Fruit fly (Drosophila melanogaster) whole organism, prepupa: ENCODE data around the gene TfIIA-S.

Experiments
- Blimp-1 ChIP-seq: fragments of 200-800 bp; sonication (Bioruptor generic); optimal IDR thresholded peaks from 3 replicates; lab custom pipeline; 2017; ENCODE audit warnings: missing biosample characterization, missing genetic modification characterization, mild to moderate bottlenecking, moderate library complexity, missing genetic modification reagents
- CG10631 ChIP-seq: fragments of 200-800 bp; sonication (Bioruptor generic); optimal IDR thresholded peaks from 2 replicates; lab custom pipeline; 2016; ENCODE audit warnings: missing biosample characterization, missing genetic modification characterization
- CG10669 ChIP-seq: fragments of 200-800 bp; sonication (Bioruptor generic); optimal IDR thresholded peaks from 3 replicates; lab custom pipeline; 2018; ENCODE audit warnings: missing biosample characterization, mild to moderate bottlenecking, missing genetic modification characterization, moderate library complexity
- CG11294 ChIP-seq: fragments of 200-800 bp; sonication (Bioruptor generic); IDR thresholded peaks from 2 replicates; pipeline ENCODE4 v1.3.6; 2022; ENCODE audit warnings: missing biosample characterization, missing genetic modification characterization
- CG11762 ChIP-seq: fragments of 200-800 bp; sonication (Bioruptor generic); optimal IDR thresholded peaks from 3 replicates; lab custom pipeline; 2016; ENCODE audit warnings: missing biosample characterization, missing genetic modification characterization; ENCODE audit not compliant: insufficient read depth
- CG11902 ChIP-seq: fragments of 200-800 bp; sonication (Bioruptor generic); optimal IDR thresholded peaks from 3 replicates; lab custom pipeline; 2016; ENCODE audit warnings: missing biosample characterization, missing genetic modification characterization
- CG15336 ChIP-seq: fragments of 200-800 bp; sonication (Bioruptor generic); IDR thresholded peaks from 2 replicates; pipeline ENCODE4 v1.3.6; 2022; ENCODE audit warnings: missing biosample characterization, missing genetic modification characterization
- CG1621 ChIP-seq: fragments of 200-800 bp; sonication (Bioruptor generic); optimal IDR thresholded peaks from 3 replicates; lab custom pipeline; 2018; ENCODE audit warnings: missing biosample characterization, mild to moderate bottlenecking, missing genetic modification characterization
- CG3032 ChIP-seq: fragments of 200-800 bp; optimal IDR thresholded peaks from 2 replicates; lab custom pipeline; 2019; ENCODE audit warnings: missing biosample characterization, mild to moderate bottlenecking, missing genetic modification characterization, moderate library complexity
- CG31627 ChIP-seq: fragments of 200-800 bp; sonication (Bioruptor generic); optimal IDR thresholded peaks from 3 replicates; lab custom pipeline; 2016; ENCODE audit warnings: missing biosample characterization, missing genetic modification characterization
- CG32006 ChIP-seq: fragments of 200-800 bp; sonication (Bioruptor generic); optimal IDR thresholded peaks from 3 replicates; lab custom pipeline; 2017; ENCODE audit warnings: missing biosample characterization, mild to moderate bottlenecking, missing genetic modification characterization
- CG34406 ChIP-seq: fragments of 200-800 bp; sonication (Bioruptor generic); optimal IDR thresholded peaks from 3 replicates; lab custom pipeline; 2016; ENCODE audit warnings: missing biosample characterization, missing genetic modification characterization
- CG3919 ChIP-seq: fragments of 200-800 bp; sonication (Bioruptor generic); optimal IDR thresholded peaks from 3 replicates; lab custom pipeline; 2016; ENCODE audit warnings: missing biosample characterization, missing genetic modification characterization
- CG4318 ChIP-seq: fragments of 200-800 bp; sonication (Bioruptor generic); optimal IDR thresholded peaks from 3 replicates; lab custom pipeline; 2017; ENCODE audit warnings: missing biosample characterization, mild to moderate bottlenecking, missing genetic modification characterization
- CG6276 ChIP-seq: fragments of 200-800 bp; sonication (Bioruptor generic); optimal IDR thresholded peaks from 2 replicates; lab custom pipeline; 2017; ENCODE audit warnings: missing biosample characterization, mild to moderate bottlenecking, missing genetic modification characterization
- CG6792 ChIP-seq: fragments of 200-800 bp; sonication (Bioruptor generic); optimal IDR thresholded peaks from 3 replicates; lab custom pipeline; 2016; ENCODE audit warnings: missing biosample characterization, missing genetic modification characterization
- CG6808 ChIP-seq: fragments of 200-800 bp; sonication (Bioruptor generic); optimal IDR thresholded peaks from 3 replicates; lab custom pipeline; 2017; ENCODE audit warnings: missing biosample characterization, missing genetic modification characterization, mild to moderate bottlenecking, moderate library complexity, missing genetic modification reagents
- CG6854 ChIP-seq: fragments of 200-800 bp; sonication (Bioruptor generic); optimal IDR thresholded peaks from 2 replicates; lab custom pipeline; 2017; ENCODE audit warnings: missing biosample characterization, mild to moderate bottlenecking, missing genetic modification characterization
- CG7368 ChIP-seq: fragments of 200-800 bp; sonication (Bioruptor generic); optimal IDR thresholded peaks from 3 replicates; lab custom pipeline; 2016; ENCODE audit warnings: missing biosample characterization, missing genetic modification characterization
- CG8319 ChIP-seq: fragments of 200-800 bp; sonication (Bioruptor generic); optimal IDR thresholded peaks from 3 replicates; lab custom pipeline; 2016; ENCODE audit warnings: missing biosample characterization, missing genetic modification characterization
- CG8632 ChIP-seq: fragments of 200-800 bp; sonication (Bioruptor generic); optimal IDR thresholded peaks from 3 replicates; lab custom pipeline; 2016; ENCODE audit warnings: missing biosample characterization, missing genetic modification characterization
- CG9139 ChIP-seq: fragments of 200-800 bp; sonication (Bioruptor generic); optimal IDR thresholded peaks from 3 replicates; lab custom pipeline; 2017; ENCODE audit warnings: missing biosample characterization, mild to moderate bottlenecking, missing genetic modification characterization
- Eip75B ChIP-seq: fragments of 200-800 bp; sonication (Bioruptor generic); optimal IDR thresholded peaks from 3 replicates; lab custom pipeline; 2016; ENCODE audit warnings: missing biosample characterization, missing genetic modification characterization
- Eip78C ChIP-seq: fragments of 200-800 bp; sonication (Bioruptor generic); peaks from one replicate; lab custom pipeline; 2016; ENCODE audit warnings: missing biosample characterization, missing genetic modification characterization
- Eip93F ChIP-seq: fragments of 200-800 bp; sonication (Bioruptor generic); optimal IDR thresholded peaks from 2 replicates; lab custom pipeline; 2016; ENCODE audit warnings: missing biosample characterization, mild to moderate bottlenecking, missing genetic modification characterization
- Ets21C ChIP-seq: fragments of 200-800 bp; sonication (Bioruptor generic); optimal IDR thresholded peaks from 3 replicates; lab custom pipeline; 2016; ENCODE audit warnings: missing biosample characterization, missing genetic modification characterization
- Ets96B ChIP-seq: fragments of 200-800 bp; optimal IDR thresholded peaks from 2 replicates; lab custom pipeline; 2019; ENCODE audit warnings: missing biosample characterization, mild to moderate bottlenecking, missing genetic modification characterization, moderate library complexity
- Gug ChIP-seq: fragments of 200-800 bp; sonication (Bioruptor generic); IDR thresholded peaks from 2 replicates; pipeline ENCODE4 v1.3.6; 2022; ENCODE audit warnings: missing biosample characterization, missing genetic modification characterization
- Hr39 ChIP-seq: fragments of 200-800 bp; sonication (Bioruptor generic); optimal IDR thresholded peaks from 2 replicates; lab custom pipeline; 2016; ENCODE audit warnings: missing biosample characterization, missing genetic modification characterization
- Hr4 ChIP-seq: fragments of 200-800 bp; sonication (Bioruptor generic); optimal IDR thresholded peaks from 3 replicates; lab custom pipeline; 2016; ENCODE audit warnings: missing biosample characterization, missing genetic modification characterization
- Lpt ChIP-seq: fragments of 200-800 bp; sonication (Bioruptor generic); optimal IDR thresholded peaks from 3 replicates; lab custom pipeline; 2016; ENCODE audit warnings: missing biosample characterization, missing genetic modification characterization
- Met ChIP-seq: fragments of 200-800 bp; sonication (Bioruptor generic); optimal IDR thresholded peaks from 3 replicates; lab custom pipeline; 2016; ENCODE audit warnings: missing biosample characterization, missing genetic modification characterization
- OdsH ChIP-seq: fragments of 200-800 bp; sonication (Bioruptor generic); optimal IDR thresholded peaks from 3 replicates; lab custom pipeline; 2016; ENCODE audit warnings: missing biosample characterization, missing genetic modification characterization
- Smox ChIP-seq: fragments of 200-800 bp; sonication (Bioruptor generic); optimal IDR thresholded peaks from 3 replicates; lab custom pipeline; 2016; ENCODE audit warnings: missing biosample characterization, missing genetic modification characterization
- Sox102F ChIP-seq: fragments of 200-800 bp; sonication (Bioruptor generic); optimal IDR thresholded peaks from 2 replicates; lab custom pipeline; 2016; ENCODE audit warnings: missing biosample characterization, mild to moderate bottlenecking, missing genetic modification characterization
- Sox14 ChIP-seq: fragments of 200-800 bp; sonication (Bioruptor generic); optimal IDR thresholded peaks from 3 replicates; lab custom pipeline; 2016; ENCODE audit warnings: missing biosample characterization, missing genetic modification characterization
- Sox15 ChIP-seq: fragments of 200-800 bp; sonication (Bioruptor generic); optimal IDR thresholded peaks from 3 replicates; lab custom pipeline; 2016; ENCODE audit warnings: missing biosample characterization, missing genetic modification characterization
- achi ChIP-seq: fragments of 200-800 bp; sonication (Bioruptor generic); optimal IDR thresholded peaks from 3 replicates; lab custom pipeline; 2016; ENCODE audit warnings: missing biosample characterization, missing genetic modification characterization
- dac ChIP-seq: fragments of 200-800 bp; sonication (Bioruptor generic); optimal IDR thresholded peaks from 2 replicates; lab custom pipeline; 2017; ENCODE audit warnings: missing biosample characterization, mild to moderate bottlenecking, missing genetic modification characterization
- dsx ChIP-seq: fragments of 200-800 bp; optimal IDR thresholded peaks from 3 replicates; lab custom pipeline; 2019; ENCODE audit warnings: missing biosample characterization, mild to moderate bottlenecking, missing genetic modification characterization, moderate library complexity; ENCODE audit not compliant: poor library complexity, severe bottlenecking
- eg ChIP-seq: fragments of 200-800 bp; sonication (Bioruptor generic); IDR thresholded peaks from 3 replicates; pipeline ENCODE4 v1.3.6; 2022; ENCODE audit warnings: missing biosample characterization, missing genetic modification characterization
- fd59A ChIP-seq: fragments of 200-800 bp; sonication (Bioruptor generic); optimal IDR thresholded peaks from 2 replicates; lab custom pipeline; 2017; ENCODE audit warnings: missing biosample characterization, mild to moderate bottlenecking, missing genetic modification characterization, missing genetic modification reagents
- fd85E ChIP-seq: fragments of 200-800 bp; sonication (Bioruptor generic); optimal IDR thresholded peaks from 3 replicates; lab custom pipeline; 2016; ENCODE audit warnings: missing biosample characterization, missing genetic modification characterization
- fkh ChIP-seq: fragments of 200-800 bp; sonication (Bioruptor generic); optimal IDR thresholded peaks from 3 replicates; lab custom pipeline; 2017; ENCODE audit warnings: missing biosample characterization, mild to moderate bottlenecking, missing genetic modification characterization, moderate library complexity
- pdm3 ChIP-seq: fragments of 200-800 bp; sonication (Bioruptor generic); optimal IDR thresholded peaks from 3 replicates; lab custom pipeline; 2016; ENCODE audit warnings: missing biosample characterization, missing genetic modification characterization
- salr ChIP-seq, 2 experiments: fragments of 200-800 bp; sonication (Bioruptor generic); optimal IDR thresholded peaks; 3 replicates each; lab custom pipeline; 2016 to 2018; ENCODE audit warnings: missing biosample characterization in 2 of 2, missing genetic modification characterization in 2 of 2, mild to moderate bottlenecking in 1 of 2
- spab ChIP-seq: fragments of 200-800 bp; sonication (Bioruptor generic); optimal IDR thresholded peaks from 2 replicates; lab custom pipeline; 2017; ENCODE audit warnings: missing biosample characterization, mild to moderate bottlenecking, missing genetic modification characterization, missing genetic modification reagents
- ss ChIP-seq, 2 experiments: fragments of 200-800 bp; sonication (Bioruptor generic); optimal IDR thresholded peaks; 2 replicates in 1 of 2; 3 replicates in 1 of 2; lab custom pipeline; 2017 to 2018; ENCODE audit warnings: mild to moderate bottlenecking in 2 of 2, missing biosample characterization in 2 of 2, missing genetic modification characterization in 2 of 2, moderate library complexity in 1 of 2
- svp ChIP-seq: fragments of 200-800 bp; sonication (Bioruptor generic); peaks from one replicate; lab custom pipeline; 2016; ENCODE audit warnings: missing biosample characterization, missing genetic modification characterization
- topi ChIP-seq: fragments of 200-800 bp; sonication (Bioruptor generic); optimal IDR thresholded peaks from 3 replicates; lab custom pipeline; 2016; ENCODE audit warnings: missing biosample characterization, missing genetic modification characterization
- vri ChIP-seq: fragments of 200-800 bp; sonication (Bioruptor generic); optimal IDR thresholded peaks from 3 replicates; lab custom pipeline; 2016; ENCODE audit warnings: missing biosample characterization, mild to moderate bottlenecking, missing genetic modification characterization

Gene TfIIA-S

DNA sequence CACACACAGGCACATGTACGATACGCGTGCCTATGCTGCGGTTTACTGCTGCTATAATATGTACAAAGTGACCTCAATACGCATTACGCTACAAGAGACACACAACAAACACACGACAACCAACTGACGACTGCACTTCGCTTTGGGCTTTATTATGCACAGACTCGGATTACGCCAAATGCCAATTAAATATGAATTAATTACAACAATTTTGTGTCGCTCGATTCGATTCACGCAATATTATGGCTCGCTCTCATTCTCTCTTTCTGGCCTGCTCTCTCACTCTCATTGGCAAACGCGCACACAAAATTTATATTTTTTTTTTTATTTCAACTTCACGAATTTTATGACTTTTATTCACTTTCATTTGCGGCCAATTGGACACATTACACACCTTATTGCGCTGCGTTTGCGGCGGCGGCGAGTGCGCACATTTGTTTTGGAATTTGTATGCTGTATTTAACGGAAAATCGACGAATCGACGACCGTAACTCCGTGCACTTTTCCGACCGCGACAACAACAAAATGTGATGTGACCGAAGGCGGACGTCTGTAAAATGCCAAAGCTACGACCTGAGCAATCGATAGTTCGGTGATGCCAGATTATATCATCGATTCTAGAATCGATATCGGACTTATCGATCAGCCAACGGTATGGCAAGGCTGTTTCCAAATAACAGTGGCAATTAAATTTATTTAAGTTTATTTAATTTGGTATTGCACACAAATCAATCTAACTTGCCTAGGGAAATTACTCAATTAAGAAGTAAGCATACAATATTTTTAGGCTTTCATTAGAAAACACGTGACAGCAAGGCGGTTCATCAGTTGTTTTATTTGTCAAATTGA lies 31.9 kb upstream of the TfIIA-S start, which contains the start of the genes sba and CG31141:
Gene sba, minus strand, starts transcription at position 472 of the 849 bp plus-strand sequence.
Gene CG31141, plus strand, starts transcription at position 799 of the 849 bp plus-strand sequence.
- TF ChIP-seq fd85E: no peak
- no peak for TF ChIP-seq CG31627 (GFP tag; lab: Kevin White, UChicago)
- no peak for TF ChIP-seq CG4318 (GFP tag; lab: Kevin White, UChicago)
- no peak for TF ChIP-seq CG10669 (GFP tag; lab: Kevin White, UChicago)
- TF ChIP-seq dac: no peak
- TF ChIP-seq CG7368 (GFP tag; lab: Kevin White, UChicago): no peak
- no peak for TF ChIP-seq CG6792 (GFP tag; lab: Kevin White, UChicago)
- TF ChIP-seq CG11762 (GFP tag; lab: Kevin White, UChicago): no peak
- TF ChIP-seq Met: no peak
- TF ChIP-seq Ets21C (GFP tag; lab: Kevin White, UChicago): no peak
- no peak for TF ChIP-seq spab
- TF ChIP-seq Sox102F (GFP tag; lab: Kevin White, UChicago): no peak
- peak; percentile 39 for TF ChIP-seq Sox14 (GFP tag; lab: Kevin White, UChicago)
- TF ChIP-seq CG6808 (GFP tag; lab: Kevin White, UChicago): no peak
- TF ChIP-seq Eip93F: no peak
- TF ChIP-seq Eip75B: peak; percentile 20
- no peak for TF ChIP-seq fd59A (GFP tag; lab: Kevin White, UChicago)
- TF ChIP-seq fkh (GFP tag; lab: Kevin White, UChicago): no peak
- no peak; the same call in 2 of the 3 replicates for TF ChIP-seq eg (GFP tag; lab: Robert Waterston, UW)
- TF ChIP-seq CG11294 (GFP tag; lab: Robert Waterston, UW): no peak
- no peak for TF ChIP-seq CG8632
- peak; percentile 67 for TF ChIP-seq Eip78C (GFP tag; lab: Kevin White, UChicago)
- no peak for TF ChIP-seq OdsH
- TF ChIP-seq Ets96B: no peak
- TF ChIP-seq svp (GFP tag; lab: Kevin White, UChicago): no peak
- no peak for TF ChIP-seq Sox15 (GFP tag; lab: Kevin White, UChicago)
- TF ChIP-seq Gug (GFP tag; lab: Robert Waterston, UW): no peak
- TF ChIP-seq Smox (GFP tag; lab: Kevin White, UChicago): no peak
- peak; percentile 30 for TF ChIP-seq Lpt (GFP tag; lab: Kevin White, UChicago)
- TF ChIP-seq CG32006 (GFP tag; lab: Kevin White, UChicago): no peak
- TF ChIP-seq CG3919 (GFP tag; lab: Kevin White, UChicago): no peak
- TF ChIP-seq dsx (GFP tag; lab: Kevin White, UChicago): peak; percentile 26
- no peak for TF ChIP-seq CG10631 (GFP tag; lab: Kevin White, UChicago)
- TF ChIP-seq ss (GFP tag; optimal IDR thresholded peaks at IDR 0.05; lab: Kevin White, UChicago): no peak
- TF ChIP-seq topi (GFP tag; lab: Kevin White, UChicago): peak; percentile 5
- TF ChIP-seq CG8319 (GFP tag; lab: Kevin White, UChicago): no peak
- peak; percentile 79 for TF ChIP-seq CG6854 (GFP tag; lab: Kevin White, UChicago)
- TF ChIP-seq Hr39 (GFP tag; lab: Kevin White, UChicago): no peak
- no peak for TF ChIP-seq Blimp-1 (GFP tag; lab: Kevin White, UChicago)
- no peak for TF ChIP-seq CG34406
- TF ChIP-seq CG6276 (GFP tag; lab: Kevin White, UChicago): no peak
- TF ChIP-seq CG9139: no peak
- no peak for TF ChIP-seq achi
- peak; percentile 42 for TF ChIP-seq CG15336 (GFP tag; lab: Robert Waterston, UW)
- TF ChIP-seq CG11902: no peak
- peak; percentile 65 for TF ChIP-seq vri (GFP tag; lab: Kevin White, UChicago)
- TF ChIP-seq pdm3: no peak
- TF ChIP-seq CG3032 (tag; lab: Kevin White, UChicago): peak; percentile 13
- TF ChIP-seq salr (GFP tag; optimal IDR thresholded peaks at IDR 0.05; lab: Kevin White, UChicago): no peak
- TF ChIP-seq Hr4: no peak
- no peak for TF ChIP-seq CG1621 (tag; lab: Kevin White, UChicago)
